Worm (Caenorhabditis elegans) whole organism, young adult: ENCODE measurements around the gene T04A6.1.
A peak's percentile ranks its signal among the peaks of the same experiment; 100 is the strongest.

Experiments
- B0019.2 ChIP-seq: fragments of 200-800 bp; sonication (Bioruptor generic); conservative IDR thresholded peaks from 2 replicates; pipeline ENCODE4 v1.3.6; 2022; ENCODE audit warnings: missing genetic modification reagents, missing genetic modification characterization, missing compliant biosample characterization
- B0035.1 ChIP-seq: sonication (generic microtip); optimal IDR thresholded peaks from 2 replicates; lab custom pipeline; 2016; ENCODE audit warnings: missing genetic modification characterization, mild to moderate bottlenecking, missing compliant biosample characterization, missing genotype, missing genetic modification reagents
- D2030.7 ChIP-seq: fragments of 200-800 bp; sonication (Bioruptor generic); IDR thresholded peaks from 2 replicates; pipeline ENCODE4 v1.3.6; 2022; ENCODE audit warnings: missing genetic modification reagents, missing genetic modification characterization, missing compliant biosample characterization
- F22D6.2 ChIP-seq: sonication (generic microtip); optimal IDR thresholded peaks from 2 replicates; lab custom pipeline; 2016; ENCODE audit warnings: mild to moderate bottlenecking, missing genetic modification characterization, missing compliant biosample characterization
- F23B12.7 ChIP-seq: sonication (generic microtip); optimal IDR thresholded peaks from 2 replicates; lab custom pipeline; 2017; ENCODE audit warnings: missing genetic modification characterization, mild to moderate bottlenecking, missing compliant biosample characterization, antibody characterized with exemption, moderate library complexity; ENCODE audit not compliant: insufficient read depth
- K12H6.12 ChIP-seq: fragments of 200-800 bp; sonication (Bioruptor generic); optimal IDR thresholded peaks from 2 replicates; lab custom pipeline; 2018; ENCODE audit warnings: mild to moderate bottlenecking, missing genetic modification characterization, missing compliant biosample characterization
- Y95B8A.8 ChIP-seq: fragments of 200-800 bp; sonication (Bioruptor generic); IDR thresholded peaks from 2 replicates; pipeline ENCODE4 v1.3.6; 2022; ENCODE audit warnings: missing genetic modification reagents, missing genetic modification characterization, missing compliant biosample characterization
- ZK185.1 ChIP-seq: sonication (generic microtip); optimal IDR thresholded peaks from 2 replicates; lab custom pipeline; 2016; ENCODE audit warnings: mild to moderate bottlenecking, missing genetic modification characterization, missing compliant biosample characterization; ENCODE audit not compliant: poor library complexity, severe bottlenecking
- akir-1 ChIP-seq: fragments of 200-800 bp; sonication (Bioruptor generic); optimal IDR thresholded peaks from 2 replicates; lab custom pipeline; 2018; ENCODE audit warnings: mild to moderate bottlenecking, missing genetic modification characterization, moderate library complexity, missing compliant biosample characterization
- aptf-3 ChIP-seq: fragments of 200-800 bp; sonication (Bioruptor generic); IDR thresholded peaks from 2 replicates; pipeline ENCODE4 v1.3.6; 2022; ENCODE audit warnings: missing genetic modification characterization, missing compliant biosample characterization
- atf-7 ChIP-seq: sonication (generic microtip); optimal IDR thresholded peaks from 2 replicates; lab custom pipeline; 2017; ENCODE audit warnings: mild to moderate bottlenecking, missing genetic modification characterization, missing compliant biosample characterization
- attf-5 ChIP-seq: fragments of 200-800 bp; sonication (Bioruptor generic); optimal IDR thresholded peaks from 2 replicates; lab custom pipeline; 2018; ENCODE audit warnings: mild to moderate bottlenecking, missing genetic modification characterization, missing compliant biosample characterization
- cebp-2 ChIP-seq: fragments of 200-800 bp; sonication (Bioruptor generic); IDR thresholded peaks from 2 replicates; pipeline ENCODE4 v1.3.6; 2022; ENCODE audit warnings: missing genetic modification characterization, missing compliant biosample characterization
- ceh-79 ChIP-seq: sonication (generic microtip); optimal IDR thresholded peaks from 2 replicates; lab custom pipeline; 2017; ENCODE audit warnings: mild to moderate bottlenecking, missing genetic modification characterization, missing compliant biosample characterization
- ceh-91 ChIP-seq: fragments of 200-800 bp; sonication (Bioruptor generic); IDR thresholded peaks from 2 replicates; pipeline ENCODE4 v1.3.6; 2022; ENCODE audit warnings: missing genetic modification reagents, missing genetic modification characterization, missing compliant biosample characterization
- egl-44 ChIP-seq: fragments of 200-800 bp; sonication (Bioruptor generic); IDR thresholded peaks from 2 replicates; pipeline ENCODE4 v1.3.6; 2022; ENCODE audit warnings: missing genetic modification reagents, missing genetic modification characterization, missing compliant biosample characterization
- ekl-4 ChIP-seq: fragments of 200-800 bp; sonication (Bioruptor generic); IDR thresholded peaks from 2 replicates; pipeline ENCODE4 v1.3.6; 2022; ENCODE audit warnings: missing genetic modification reagents, missing genetic modification characterization, missing compliant biosample characterization
- him-1 ChIP-seq: sonication (generic microtip); optimal IDR thresholded peaks from 2 replicates; lab custom pipeline; 2016; ENCODE audit warnings: missing genotype, missing genetic modification reagents, missing genetic modification characterization, missing compliant biosample characterization
- hlh-26 ChIP-seq: fragments of 200-800 bp; sonication (Bioruptor generic); conservative IDR thresholded peaks from 2 replicates; pipeline ENCODE4 v1.3.6; 2022; ENCODE audit warnings: missing genetic modification reagents, missing genetic modification characterization, missing compliant biosample characterization
- hmg-1.2 ChIP-seq: fragments of 200-800 bp; sonication (Bioruptor generic); IDR thresholded peaks from 2 replicates; pipeline ENCODE4 v1.3.6; 2022; ENCODE audit warnings: missing genetic modification reagents, missing genetic modification characterization, missing compliant biosample characterization
- hrde-1 ChIP-seq: sonication (generic microtip); optimal IDR thresholded peaks from 2 replicates; lab custom pipeline; 2016; ENCODE audit warnings: missing genetic modification characterization, mild to moderate bottlenecking, missing compliant biosample characterization, moderate library complexity, missing genotype, missing genetic modification reagents, borderline replicate concordance
- hsf-1 ChIP-seq: fragments of 200-800 bp; sonication (Bioruptor generic); IDR thresholded peaks from 2 replicates; pipeline ENCODE4 v1.3.6; 2022; ENCODE audit warnings: missing genetic modification reagents, missing genetic modification characterization, missing compliant biosample characterization
- lag-1 ChIP-seq: fragments of 200-800 bp; sonication (Bioruptor generic); IDR thresholded peaks from 2 replicates; pipeline ENCODE4 v1.3.6; 2022; ENCODE audit warnings: missing genetic modification reagents, missing genetic modification characterization, missing compliant biosample characterization
- let-526 ChIP-seq: fragments of 200-800 bp; sonication (Bioruptor generic); IDR thresholded peaks from 2 replicates; pipeline ENCODE4 v1.3.6; 2022; ENCODE audit warnings: missing genetic modification reagents, missing genetic modification characterization, missing compliant biosample characterization
- lin-26 ChIP-seq: fragments of 200-800 bp; sonication (Bioruptor generic); IDR thresholded peaks from 2 replicates; pipeline ENCODE4 v1.3.6; 2022; ENCODE audit warnings: missing genetic modification reagents, missing genetic modification characterization, missing compliant biosample characterization
- lin-35 ChIP-seq, 3 experiments: fragments of 150-350 bp in 2 of 3; sonication (generic microtip) in 1 of 3; optimal IDR thresholded peaks; 2 replicates each; lab custom pipeline; 2014 to 2018; ENCODE audit warnings: missing biosample characterization in 3 of 3, missing genetic modification characterization in 3 of 3, missing genetic modification reagents in 3 of 3
- lin-40 ChIP-seq: sonication (generic microtip); optimal IDR thresholded peaks from 2 replicates; lab custom pipeline; 2016; ENCODE audit warnings: missing genetic modification characterization, mild to moderate bottlenecking, missing compliant biosample characterization, missing genotype, missing genetic modification reagents
- lin-54 ChIP-seq: fragments of 200-800 bp; sonication (Bioruptor generic); optimal IDR thresholded peaks from 2 replicates; lab custom pipeline; 2018; ENCODE audit warnings: mild to moderate bottlenecking, missing genetic modification characterization, missing compliant biosample characterization
- lir-1 ChIP-seq: fragments of 200-800 bp; sonication (Bioruptor generic); conservative IDR thresholded peaks from 2 replicates; pipeline ENCODE4 v1.3.6; 2022; ENCODE audit warnings: missing genetic modification reagents, missing genetic modification characterization, missing compliant biosample characterization
- lsl-1 ChIP-seq: fragments of 200-800 bp; sonication (Bioruptor generic); optimal IDR thresholded peaks from 2 replicates; lab custom pipeline; 2018; ENCODE audit warnings: mild to moderate bottlenecking, missing genetic modification characterization, moderate library complexity, missing compliant biosample characterization
- madf-10 ChIP-seq: sonication (generic microtip); optimal IDR thresholded peaks from 2 replicates; lab custom pipeline; 2016; ENCODE audit warnings: mild to moderate bottlenecking, missing genetic modification characterization, missing compliant biosample characterization
- madf-3 ChIP-seq: fragments of 200-800 bp; sonication (Bioruptor generic); IDR thresholded peaks from 2 replicates; pipeline ENCODE4 v1.3.6; 2022; ENCODE audit warnings: missing genetic modification reagents, missing genetic modification characterization, missing compliant biosample characterization
- mcd-1 ChIP-seq: fragments of 200-800 bp; sonication (Bioruptor generic); IDR thresholded peaks from 2 replicates; pipeline ENCODE4 v1.3.6; 2022; ENCODE audit warnings: missing genetic modification reagents, missing genetic modification characterization, missing compliant biosample characterization
- nhr-90 ChIP-seq: sonication (generic microtip); optimal IDR thresholded peaks from 2 replicates; lab custom pipeline; 2016; ENCODE audit warnings: missing genotype, mild to moderate bottlenecking, missing genetic modification characterization, missing compliant biosample characterization
- pbrm-1 ChIP-seq: fragments of 200-800 bp; sonication (Bioruptor generic); IDR thresholded peaks from 2 replicates; pipeline ENCODE4 v1.3.6; 2022; ENCODE audit warnings: missing genetic modification reagents, missing genetic modification characterization, missing compliant biosample characterization
- rcor-1 ChIP-seq: fragments of 200-800 bp; sonication (Bioruptor generic); IDR thresholded peaks from 2 replicates; pipeline ENCODE4 v1.3.6; 2022; ENCODE audit warnings: missing genetic modification reagents, missing genetic modification characterization, missing compliant biosample characterization
- rpc-1 ChIP-seq, 2 experiments: fragments of 150-350 bp in 1 of 2; sonication (generic microtip) in 1 of 2; optimal IDR thresholded peaks; 2 replicates each; lab custom pipeline; 2014 to 2018; ENCODE audit warnings: missing biosample characterization in 1 of 2, missing genetic modification characterization in 1 of 2, missing genetic modification reagents in 1 of 2, missing genotype in 1 of 2
- sdz-38 ChIP-seq: sonication (generic microtip); optimal IDR thresholded peaks from 2 replicates; lab custom pipeline; 2016; ENCODE audit warnings: missing genotype, missing genetic modification characterization, missing compliant biosample characterization
- sea-2 ChIP-seq: fragments of 200-800 bp; sonication (Bioruptor generic); IDR thresholded peaks from 2 replicates; pipeline ENCODE4 v1.3.6; 2022; ENCODE audit warnings: missing genetic modification characterization, missing compliant biosample characterization
- snpc-1.1 ChIP-seq: sonication (generic microtip); optimal IDR thresholded peaks from 2 replicates; lab custom pipeline; 2017; ENCODE audit warnings: missing genetic modification characterization, mild to moderate bottlenecking, missing compliant biosample characterization, antibody characterized with exemption, moderate library complexity, missing genotype, missing genetic modification reagents; ENCODE audit not compliant: insufficient read depth
- snpc-1.3 ChIP-seq: sonication (generic microtip); optimal IDR thresholded peaks from 2 replicates; lab custom pipeline; 2017; ENCODE audit warnings: missing genetic modification characterization, mild to moderate bottlenecking, missing compliant biosample characterization, antibody characterized with exemption, moderate library complexity, missing genotype, missing genetic modification reagents; ENCODE audit not compliant: insufficient read depth
- tbp1 ChIP-seq: fragments of 200-800 bp; sonication (Bioruptor generic); optimal IDR thresholded peaks from 2 replicates; lab custom pipeline; 2018; ENCODE audit warnings: mild to moderate bottlenecking, missing genetic modification characterization, missing compliant biosample characterization
- tbx-9 ChIP-seq: sonication (generic microtip); optimal IDR thresholded peaks from 2 replicates; lab custom pipeline; 2016; ENCODE audit warnings: borderline replicate concordance, missing genetic modification characterization, inconsistent platforms, missing compliant biosample characterization
- xnd-1 ChIP-seq: sonication (generic microtip); optimal IDR thresholded peaks from 2 replicates; lab custom pipeline; 2016; ENCODE audit warnings: missing genotype, missing genetic modification reagents, missing genetic modification characterization, missing compliant biosample characterization
- ztf-26 ChIP-seq: sonication (generic microtip); optimal IDR thresholded peaks from 2 replicates; lab custom pipeline; 2017; ENCODE audit warnings: missing genetic modification characterization, missing compliant biosample characterization
- ztf-6 ChIP-seq: fragments of 200-800 bp; sonication (Bioruptor generic); IDR thresholded peaks from 2 replicates; pipeline ENCODE4 v1.3.6; 2022; ENCODE audit warnings: missing genetic modification reagents, missing genetic modification characterization, missing compliant biosample characterization

The T04A6.1 gene

DNA sequence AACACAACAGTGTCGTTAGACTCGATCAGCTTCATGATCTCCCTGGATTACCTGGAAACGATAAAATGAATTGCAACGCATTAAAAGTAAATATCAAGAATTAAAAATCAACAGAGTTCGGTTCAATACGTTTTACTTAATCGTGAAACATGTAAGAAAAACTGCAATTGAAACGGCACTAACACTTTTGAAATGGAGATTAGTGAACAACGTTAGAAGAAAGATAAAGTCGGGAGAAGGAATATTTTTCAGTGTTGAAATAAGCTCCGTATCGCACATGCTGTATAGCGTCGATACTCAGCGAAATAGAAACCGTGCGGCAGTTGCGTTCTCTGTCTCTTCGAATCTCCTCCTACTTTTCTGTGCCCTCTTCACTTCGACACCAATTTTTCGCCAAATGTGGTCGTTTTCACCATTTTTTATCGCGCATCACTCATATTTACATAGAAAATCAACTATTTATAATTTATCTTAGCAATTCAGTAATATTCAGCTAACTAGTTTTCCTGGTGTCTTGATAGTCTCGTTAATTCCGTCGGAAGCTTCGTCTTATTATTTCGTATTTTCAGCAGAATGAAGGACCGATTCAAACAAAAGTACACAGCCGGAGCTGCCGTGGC, 43.4 kb upstream of the T04A6.1 start, which contains the start of the genes rpl-9 and lpd-7 (continued):
- TF ChIP-seq ceh-91 (GFP tag; lab: Robert Waterston, UW): no peak
- TF ChIP-seq hlh-26 (GFP tag; lab: Robert Waterston, UW): no peak
- TF ChIP-seq Y95B8A.8 (GFP tag; lab: Robert Waterston, UW): no peak
- peak; percentile 82; the same call in 1 of the 2 replicates for TF ChIP-seq hmg-1.2 (GFP tag; lab: Robert Waterston, UW)
- peak; percentile 40 for TF ChIP-seq D2030.7
- no peak for TF ChIP-seq cebp-2 (GFP tag; lab: Robert Waterston, UW)
- no peak for TF ChIP-seq B0035.1 (tag; lab: Kevin White, UChicago)
- TF ChIP-seq ztf-6 (GFP tag; lab: Robert Waterston, UW): no peak
- peak; percentile 75 for TF ChIP-seq F23B12.7 (tag; lab: Kevin White, UChicago)
- no peak for TF ChIP-seq K12H6.12
- no peak for TF ChIP-seq sea-2 (GFP tag; lab: Robert Waterston, UW)
- TF ChIP-seq lin-54: peak; percentile 24
- TF ChIP-seq attf-5: peak; percentile 47
- no peak for TF ChIP-seq B0019.2 (GFP tag; lab: Robert Waterston, UW)
- TF ChIP-seq ceh-79: no peak
- TF ChIP-seq him-1: no peak
- TF ChIP-seq lin-40 (tag; lab: Kevin White, UChicago): peak; percentile 40
- peak; percentile 1 for TF ChIP-seq madf-10 (tag; lab: Kevin White, UChicago)
- TF ChIP-seq ZK185.1 (tag; lab: Kevin White, UChicago): no peak
- TF ChIP-seq rpc-1 (optimal IDR thresholded peaks at IDR 0.05; lab: Kevin White, UChicago): no peak
- TF ChIP-seq rpc-1 (tag; optimal IDR thresholded peaks at IDR 0.05; lab: Kevin White, UChicago): no peak
- TF ChIP-seq hrde-1: no peak
- TF ChIP-seq mcd-1: peak; percentile 36; the same call in 1 of the 2 replicates
- TF ChIP-seq tbp1 (GFP tag; lab: Kevin White, UChicago): peak; percentile 22
- TF ChIP-seq ekl-4 (GFP tag; lab: Robert Waterston, UW): no peak
- no peak for TF ChIP-seq let-526 (GFP tag; lab: Robert Waterston, UW)
- TF ChIP-seq pbrm-1 (GFP tag; lab: Robert Waterston, UW): peak; percentile 47; the same call in 1 of the 2 replicates
- no peak for TF ChIP-seq lir-1 (GFP tag; lab: Robert Waterston, UW)
- TF ChIP-seq egl-44 (GFP tag; lab: Robert Waterston, UW): no peak
- TF ChIP-seq ztf-26 (tag; lab: Kevin White, UChicago): no peak
- peak; percentile 42 for TF ChIP-seq lsl-1
- TF ChIP-seq rcor-1: no peak; the same call in 1 of the 2 replicates
- peak; percentile 4 for TF ChIP-seq snpc-1.3
- no peak for TF ChIP-seq atf-7
- no peak for TF ChIP-seq hsf-1 (GFP tag; lab: Robert Waterston, UW)
- no peak for TF ChIP-seq aptf-3
- no peak for TF ChIP-seq xnd-1 (tag; lab: Kevin White, UChicago)
- TF ChIP-seq lin-26 (GFP tag; lab: Robert Waterston, UW): no peak
- TF ChIP-seq lin-35 (GFP tag; optimal IDR thresholded peaks at IDR 0.05; lab: Kevin White, UChicago): peak in 1 of 3 experiments; percentile 29
- no peak for TF ChIP-seq snpc-1.1
- TF ChIP-seq F22D6.2 (tag; lab: Kevin White, UChicago): no peak
- TF ChIP-seq sdz-38 (tag; lab: Kevin White, UChicago): no peak
- TF ChIP-seq tbx-9 (tag; lab: Kevin White, UChicago): no peak
- TF ChIP-seq madf-3: peak; percentile 67; the same call in 1 of the 2 replicates
- no peak for TF ChIP-seq nhr-90 (tag; lab: Kevin White, UChicago)
- no peak for TF ChIP-seq akir-1 (GFP tag; lab: Kevin White, UChicago)
- no peak for TF ChIP-seq lag-1 (GFP tag; lab: Robert Waterston, UW)
